Fruit fly (Drosophila melanogaster) whole organism, embryonic: ENCODE measurements around the gene gcm.

ENCODE experiments used
- Abd-B ChIP-seq: fragments of 200-800 bp; sonication (Bioruptor generic); optimal IDR thresholded peaks from 2 replicates; lab custom pipeline; 2018; ENCODE audit warnings: missing biosample characterization, mild to moderate bottlenecking, missing genetic modification characterization, moderate library complexity
- Awh ChIP-seq: fragments of 200-800 bp; sonication (Bioruptor generic); IDR thresholded peaks from 2 replicates; pipeline ENCODE4, ENCODE4 v1.3.6; 2022; ENCODE audit warnings: missing biosample characterization, missing genetic modification characterization
- CG12659 ChIP-seq: fragments of 200-800 bp; sonication (Bioruptor generic); optimal IDR thresholded peaks from 3 replicates; lab custom pipeline; 2017; ENCODE audit warnings: mild to moderate bottlenecking, missing biosample characterization, missing genetic modification reagents, missing genetic modification characterization
- CG15479 ChIP-seq: fragments of 200-800 bp; sonication (Bioruptor generic); optimal IDR thresholded peaks from 3 replicates; lab custom pipeline; 2019; ENCODE audit warnings: missing biosample characterization, mild to moderate bottlenecking, missing genetic modification characterization, moderate library complexity
- CG16779 ChIP-seq: fragments of 200-800 bp; sonication (Bioruptor generic); IDR thresholded peaks from 2 replicates; pipeline ENCODE4 v1.3.6; 2022; ENCODE audit warnings: missing biosample characterization, missing genetic modification characterization
- CG30403 ChIP-seq: fragments of 200-800 bp; sonication (Bioruptor generic); optimal IDR thresholded peaks from 3 replicates; lab custom pipeline; 2016; ENCODE audit warnings: missing biosample characterization, missing genetic modification characterization
- CG3065 ChIP-seq: fragments of 200-800 bp; sonication (Bioruptor generic); optimal IDR thresholded peaks from 2 replicates; lab custom pipeline; 2016; ENCODE audit warnings: missing biosample characterization, missing genetic modification characterization
- CG3281 ChIP-seq: fragments of 200-800 bp; sonication (Bioruptor generic); optimal IDR thresholded peaks from 3 replicates; lab custom pipeline; 2017; ENCODE audit warnings: missing biosample characterization, mild to moderate bottlenecking, missing genetic modification characterization
- CG3838 ChIP-seq: fragments of 200-800 bp; sonication (Bioruptor generic); optimal IDR thresholded peaks from 3 replicates; lab custom pipeline; 2016; ENCODE audit warnings: missing biosample characterization, missing genetic modification characterization
- CG4730 ChIP-seq: fragments of 200-800 bp; sonication (Bioruptor generic); IDR thresholded peaks from 2 replicates; pipeline ENCODE4 v1.3.6; 2022; ENCODE audit warnings: missing biosample characterization, missing genetic modification characterization
- CG9797 ChIP-seq: fragments of 200-800 bp; sonication (Bioruptor generic); optimal IDR thresholded peaks from 3 replicates; lab custom pipeline; 2018; ENCODE audit warnings: missing biosample characterization, mild to moderate bottlenecking, missing genetic modification characterization
- CkIIα-i1 ChIP-seq: fragments of 200-800 bp; sonication (Bioruptor generic); IDR thresholded peaks from 2 replicates; pipeline ENCODE4 v1.3.6; 2022; ENCODE audit warnings: missing biosample characterization, missing genetic modification characterization
- D ChIP-seq, 2 experiments: fragments of 200-800 bp in 1 of 2; fragments of >200 bp in 1 of 2; sonication (Bioruptor generic) in 1 of 2; optimal IDR thresholded peaks; 2 replicates in 1 of 2; 3 replicates in 1 of 2; lab custom pipeline; 2017; ENCODE audit warnings: mild to moderate bottlenecking in 1 of 2, missing biosample characterization in 1 of 2, missing genetic modification characterization in 1 of 2, missing genetic modification reagents in 1 of 2
- Deaf1 ChIP-seq: fragments of 200-800 bp; optimal IDR thresholded peaks from 3 replicates; lab custom pipeline; 2019; ENCODE audit warnings: missing biosample characterization, mild to moderate bottlenecking, missing genetic modification characterization, moderate library complexity
- HLH54F ChIP-seq: fragments of 200-800 bp; sonication (Bioruptor generic); optimal IDR thresholded peaks from 3 replicates; lab custom pipeline; 2016; ENCODE audit warnings: missing biosample characterization, missing genetic modification characterization
- Hr3 ChIP-seq: fragments of 200-800 bp; sonication (Bioruptor generic); optimal IDR thresholded peaks from 3 replicates; lab custom pipeline; 2016; ENCODE audit warnings: missing biosample characterization, missing genetic modification characterization
- Hr78 ChIP-seq, 2 experiments: fragments of 200-800 bp in 1 of 2; fragments of >200 bp in 1 of 2; sonication (Bioruptor generic) in 1 of 2; optimal IDR thresholded peaks; 2 replicates each; lab custom pipeline; 2017 to 2019; ENCODE audit warnings: missing biosample characterization in 2 of 2, missing genetic modification characterization in 2 of 2, mild to moderate bottlenecking in 1 of 2, moderate library complexity in 1 of 2
- Jarid2 ChIP-seq: fragments of 200-800 bp; sonication (Bioruptor generic); optimal IDR thresholded peaks from 3 replicates; lab custom pipeline; 2017; ENCODE audit warnings: mild to moderate bottlenecking, missing biosample characterization, missing genetic modification reagents, missing genetic modification characterization
- Med ChIP-seq: fragments of 200-800 bp; sonication (Bioruptor generic); peaks from one replicate; lab custom pipeline; 2016; ENCODE audit warnings: missing biosample characterization, missing genetic modification characterization, mild to moderate bottlenecking, inconsistent platforms, moderate library complexity
- NC2α ChIP-seq: fragments of 200-800 bp; sonication (Bioruptor generic); optimal IDR thresholded peaks from 2 replicates; lab custom pipeline; 2016; ENCODE audit warnings: missing biosample characterization, missing genetic modification characterization
- Nf-YB ChIP-seq: fragments of 200-800 bp; sonication (Bioruptor generic); optimal IDR thresholded peaks from 3 replicates; lab custom pipeline; 2019; ENCODE audit warnings: missing biosample characterization, mild to moderate bottlenecking, missing genetic modification characterization, moderate library complexity
- Nf-YC ChIP-seq: fragments of 200-800 bp; optimal IDR thresholded peaks from 3 replicates; lab custom pipeline; 2019; ENCODE audit warnings: missing biosample characterization, mild to moderate bottlenecking, missing genetic modification characterization, moderate library complexity
- Rfx ChIP-seq: fragments of 200-800 bp; sonication (Bioruptor generic); IDR thresholded peaks from 2 replicates; pipeline ENCODE4 v1.3.6; 2022; ENCODE audit warnings: missing biosample characterization, missing genetic modification characterization
- Sry-β ChIP-seq: fragments of 200-800 bp; sonication (Bioruptor generic); optimal IDR thresholded peaks from 2 replicates; lab custom pipeline; 2018; ENCODE audit warnings: missing biosample characterization, mild to moderate bottlenecking, missing genetic modification characterization, moderate library complexity
- Stat92E ChIP-seq, 3 experiments: fragments of >200 bp in 2 of 3; fragments of 200-800 bp in 1 of 3; sonication (Bioruptor generic) in 1 of 3; optimal IDR thresholded peaks; 2 replicates each; lab custom pipeline; 2017 to 2019; ENCODE audit warnings: missing biosample characterization in 3 of 3, missing genetic modification characterization in 3 of 3, mild to moderate bottlenecking in 1 of 3, moderate library complexity in 1 of 3
- Trl ChIP-seq, 3 experiments: fragments of >200 bp in 2 of 3; fragments of 200-800 bp in 1 of 3; sonication (Bioruptor generic) in 1 of 3; optimal IDR thresholded peaks; 2 replicates in 1 of 3; 3 replicates in 2 of 3; lab custom pipeline; 2016 to 2017; ENCODE audit warnings: missing biosample characterization in 1 of 3, missing genetic modification characterization in 1 of 3
- abd-A ChIP-seq: fragments of 200-800 bp; sonication (Bioruptor generic); optimal IDR thresholded peaks from 3 replicates; lab custom pipeline; 2019; ENCODE audit warnings: missing biosample characterization, mild to moderate bottlenecking, missing genetic modification characterization, moderate library complexity
- cg ChIP-seq: fragments of 200-800 bp; sonication (Bioruptor generic); optimal IDR thresholded peaks from 3 replicates; lab custom pipeline; 2019; ENCODE audit warnings: missing biosample characterization, mild to moderate bottlenecking, missing genetic modification characterization, moderate library complexity
- crol ChIP-seq: fragments of 200-800 bp; sonication (Bioruptor generic); IDR thresholded peaks from 2 replicates; pipeline ENCODE4 v1.3.6; 2022; ENCODE audit warnings: missing biosample characterization, missing genetic modification characterization
- dimm ChIP-seq: fragments of 200-800 bp; sonication (Bioruptor generic); IDR thresholded peaks from 2 replicates; pipeline ENCODE4 v1.3.6; 2022; ENCODE audit warnings: missing biosample characterization, missing genetic modification characterization
- fd102C ChIP-seq: fragments of 200-800 bp; sonication (Bioruptor generic); optimal IDR thresholded peaks from 2 replicates; lab custom pipeline; 2018; ENCODE audit warnings: missing biosample characterization, mild to moderate bottlenecking, missing genetic modification characterization, moderate library complexity
- gcm ChIP-seq: fragments of 200-800 bp; sonication (Bioruptor generic); optimal IDR thresholded peaks from 2 replicates; lab custom pipeline; 2019; ENCODE audit warnings: missing biosample characterization, mild to moderate bottlenecking, missing genetic modification characterization, moderate library complexity
- grn ChIP-seq: fragments of 200-800 bp; sonication (Bioruptor generic); optimal IDR thresholded peaks from 3 replicates; lab custom pipeline; 2017; ENCODE audit warnings: missing biosample characterization, missing genetic modification characterization
- lab ChIP-seq: fragments of 200-800 bp; sonication (Bioruptor generic); optimal IDR thresholded peaks from 3 replicates; lab custom pipeline; 2017; ENCODE audit warnings: missing biosample characterization, missing genetic modification characterization, mild to moderate bottlenecking, moderate library complexity, missing genetic modification reagents
- lola ChIP-seq, 3 experiments: fragments of >200 bp in 2 of 3; fragments of 200-800 bp in 1 of 3; sonication (Bioruptor generic) in 1 of 3; optimal IDR thresholded peaks; 2 replicates each; lab custom pipeline; 2017 to 2019; ENCODE audit warnings: missing biosample characterization in 3 of 3, missing genetic modification characterization in 3 of 3, mild to moderate bottlenecking in 1 of 3, moderate library complexity in 1 of 3
- lov ChIP-seq, 2 experiments: fragments of 200-800 bp in 1 of 2; fragments of >200 bp in 1 of 2; sonication (Bioruptor generic) in 1 of 2; IDR thresholded peaks in 1 of 2; optimal IDR thresholded peaks in 1 of 2; 2 replicates in 1 of 2; 3 replicates in 1 of 2; pipeline versions ENCODE4 v1.3.6 to Lab custom; 2017 to 2022; ENCODE audit warnings: missing biosample characterization in 1 of 2, missing genetic modification characterization in 1 of 2
- nerfin-1 ChIP-seq: fragments of 200-800 bp; sonication (Bioruptor generic); optimal IDR thresholded peaks from 3 replicates; lab custom pipeline; 2019; ENCODE audit warnings: missing biosample characterization, mild to moderate bottlenecking, missing genetic modification characterization, moderate library complexity
- pita ChIP-seq: fragments of 200-800 bp; sonication (Bioruptor generic); optimal IDR thresholded peaks from 2 replicates; lab custom pipeline; 2017; ENCODE audit warnings: missing biosample characterization, mild to moderate bottlenecking, missing genetic modification characterization
- pnt ChIP-seq: fragments of 200-800 bp; sonication (Bioruptor generic); optimal IDR thresholded peaks from 3 replicates; lab custom pipeline; 2016; ENCODE audit warnings: missing biosample characterization, missing genetic modification characterization
- sd ChIP-seq: fragments of 200-800 bp; sonication (Bioruptor generic); optimal IDR thresholded peaks from 3 replicates; lab custom pipeline; 2018; ENCODE audit warnings: missing biosample characterization, mild to moderate bottlenecking, missing genetic modification characterization, moderate library complexity
- tll ChIP-seq, 2 experiments: fragments of 200-800 bp in 1 of 2; fragments of >200 bp in 1 of 2; sonication (Bioruptor generic) in 1 of 2; optimal IDR thresholded peaks; 2 replicates each; lab custom pipeline; 2017 to 2019; ENCODE audit warnings: missing biosample characterization in 2 of 2, missing genetic modification characterization in 2 of 2, mild to moderate bottlenecking in 1 of 2, moderate library complexity in 1 of 2
- twi ChIP-seq: fragments of 200-800 bp; optimal IDR thresholded peaks from 2 replicates; lab custom pipeline; 2019; ENCODE audit warnings: missing biosample characterization, mild to moderate bottlenecking, missing genetic modification characterization, moderate library complexity
- vvl ChIP-seq: fragments of 200-800 bp; sonication (Bioruptor generic); IDR thresholded peaks from 2 replicates; pipeline ENCODE4 v1.3.6; 2022; ENCODE audit warnings: missing biosample characterization, missing genetic modification characterization
- z ChIP-seq: fragments of 200-800 bp; sonication (Bioruptor generic); IDR thresholded peaks from 3 replicates; pipeline ENCODE4 v1.3.6; 2022; ENCODE audit warnings: missing biosample characterization, missing genetic modification characterization

The gcm gene

DNA sequence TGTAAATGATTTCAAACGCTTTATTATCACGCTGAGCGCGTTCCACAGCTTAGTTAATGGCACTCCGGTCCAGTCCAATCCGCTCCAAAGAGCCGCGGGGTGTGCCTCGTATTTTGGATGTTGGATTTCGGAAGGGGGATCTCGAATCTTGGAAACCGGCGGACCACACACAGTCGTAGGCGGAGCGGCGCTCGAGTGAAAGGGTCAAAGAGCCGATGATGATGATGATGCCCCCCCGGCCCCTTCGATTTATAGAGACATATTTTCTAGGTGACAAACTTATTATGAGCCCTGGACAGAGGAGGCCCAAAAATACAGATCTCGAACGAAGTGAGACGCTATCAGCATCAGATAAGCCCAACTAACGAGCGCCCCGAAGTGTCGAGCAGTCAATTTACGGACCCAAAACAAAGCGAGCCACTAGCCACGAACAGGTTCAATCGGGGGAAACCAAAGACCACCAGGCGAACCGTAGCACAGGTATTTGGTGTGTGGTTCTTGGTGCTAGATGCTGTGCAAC lies 27.9 kb upstream of the gcm start (continued):
- peak; percentile 73 for TF ChIP-seq abd-A (tag; lab: Kevin White, UChicago)
- peak; percentile 37 for TF ChIP-seq Med (GFP tag; lab: Kevin White, UChicago)
- TF ChIP-seq lola (GFP tag; optimal IDR thresholded peaks at IDR 0.05; lab: Kevin White, UChicago) = no peak
- peak; percentile 86 for TF ChIP-seq grn
- TF ChIP-seq CG12659 (GFP tag; lab: Kevin White, UChicago) = no peak
- no peak for TF ChIP-seq CG30403 (GFP tag; lab: Kevin White, UChicago)
- TF ChIP-seq CG3838 = no peak
- TF ChIP-seq vvl = 0 out of 2 replicates have a peak, but pooled peaks have one; percentile 13
- TF ChIP-seq Awh = 0 out of 2 replicates have a peak, but pooled peaks have one; percentile 5
- TF ChIP-seq crol (GFP tag; lab: Robert Waterston, UW) = peak; percentile 48; the same call in 1 of the 2 replicates
- TF ChIP-seq Hr78 (GFP tag; optimal IDR thresholded peaks at IDR 0.05; lab: Kevin White, UChicago) = peak in 1 of 2 experiments; percentile 76
- peak; percentile 7 for TF ChIP-seq Abd-B (GFP tag; lab: Kevin White, UChicago)
- TF ChIP-seq lab (GFP tag; lab: Kevin White, UChicago) = no peak
- TF ChIP-seq Stat92E (GFP tag; optimal IDR thresholded peaks at IDR 0.05; lab: Kevin White, UChicago) = peak in 1 of 3 experiments; percentile 28
- no peak for TF ChIP-seq Hr3 (GFP tag; lab: Kevin White, UChicago)
- no peak for TF ChIP-seq NC2α
- no peak for TF ChIP-seq dimm (GFP tag; lab: Robert Waterston, UW)

DNA sequence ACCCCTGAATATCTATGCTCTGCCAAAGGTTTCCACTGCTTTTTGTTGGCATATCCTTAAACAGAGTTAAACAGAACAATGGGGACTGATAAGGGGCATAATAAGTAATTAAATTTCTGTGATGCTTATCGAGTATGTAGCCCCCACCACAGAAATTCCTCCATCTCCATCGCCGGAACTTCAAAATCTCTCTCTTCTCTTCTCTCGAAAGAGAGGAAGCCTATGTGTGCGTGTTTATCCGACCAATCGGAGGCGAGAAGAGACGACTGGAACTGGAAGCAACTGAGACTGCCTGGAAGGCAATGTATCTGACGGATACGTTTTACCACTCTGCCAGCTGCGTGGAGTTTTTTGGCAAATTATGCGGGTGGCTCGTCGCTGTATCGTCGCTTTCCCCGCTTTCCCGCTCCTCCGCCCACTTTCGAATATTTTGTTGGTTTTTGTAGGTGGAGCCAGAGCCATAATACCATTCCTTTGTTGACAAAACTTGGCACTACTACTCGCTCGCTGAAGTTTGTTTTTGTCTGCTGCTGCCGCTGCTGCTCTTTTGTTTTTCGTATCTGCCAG lies 26.5 kb upstream of the gcm start, which contains the start of gene gcm2:
gcm2 (plus strand) TSS at position 566 of the 567 bp plus-strand sequence.
- TF ChIP-seq grn (peak; percentile 20), Deaf1 (tag; lab: Kevin White, UChicago) (peak; percentile 49), CG16779 (GFP tag; lab: Robert Waterston, UW) (0 out of 2 replicates have a peak, but pooled peaks have one; percentile 15), Jarid2 (GFP tag; lab: Kevin White, UChicago) (peak; percentile 47), crol (GFP tag; lab: Robert Waterston, UW) (peak; percentile 12; the same call in 1 of the 2 replicates), CG4730 (GFP tag; lab: Robert Waterston, UW) (no peak), HLH54F (no peak), lov (optimal IDR thresholded peaks at IDR 0.05; lab: Kevin White, UChicago) (no peak), lov (GFP tag; IDR thresholded peaks at IDR 0.05; lab: Robert Waterston, UW) (0 out of 3 replicates have a peak, but pooled peaks have one; percentile 4), sd (tag; lab: Kevin White, UChicago) (peak; percentile 41), Nf-YB (GFP tag; lab: Kevin White, UChicago) (peak; percentile 96), CG15479 (GFP tag; lab: Kevin White, UChicago) (no peak), nerfin-1 (peak; percentile 64), Trl (optimal IDR thresholded peaks at IDR 0.05; lab: Kevin White, UChicago) (peak; percentile 47 to 82), Trl (GFP tag; optimal IDR thresholded peaks at IDR 0.05; lab: Kevin White, UChicago) (no peak), CG3281 (no peak), Stat92E (GFP tag; optimal IDR thresholded peaks at IDR 0.05; lab: Kevin White, UChicago) (no peak), cg (GFP tag; lab: Kevin White, UChicago) (peak; percentile 60), gcm (GFP tag; lab: Kevin White, UChicago) (peak; percentile 98), pnt (GFP tag; lab: Kevin White, UChicago) (no peak), Nf-YC (tag; lab: Kevin White, UChicago) (peak; percentile 95)

dm6 chr2L:9602103-9602502 lies 20.6 kb upstream of the gcm start:
- TF ChIP-seq CG9797 (GFP tag; lab: Kevin White, UChicago) (no peak), fd102C (GFP tag; lab: Kevin White, UChicago) (no peak), Rfx (GFP tag; lab: Robert Waterston, UW) (no peak), sd (tag; lab: Kevin White, UChicago) (no peak), CG3065 (GFP tag; lab: Kevin White, UChicago) (no peak), z (GFP tag; lab: Robert Waterston, UW) (no peak), twi (tag; lab: Kevin White, UChicago) (peak; percentile 20), CkIIα-i1 (GFP tag; lab: Robert Waterston, UW) (no peak), pita (GFP tag; lab: Kevin White, UChicago) (no peak), D (optimal IDR thresholded peaks at IDR 0.05; lab: Kevin White, UChicago) (peak; percentile 53), D (GFP tag; optimal IDR thresholded peaks at IDR 0.05; lab: Kevin White, UChicago) (no peak), tll (GFP tag; optimal IDR thresholded peaks at IDR 0.05; lab: Kevin White, UChicago) (peak in 1 of 2 experiments; percentile 77), Sry-β (GFP tag; lab: Kevin White, UChicago) (no peak), pnt (GFP tag; lab: Kevin White, UChicago) (no peak), Awh (no peak)
